Fruit fly (Drosophila melanogaster) whole organism, adult: ENCODE measurements around the gene bor.

ENCODE experiments used
- CG11617 ChIP-seq: fragments of 200-800 bp; sonication (Bioruptor generic); optimal IDR thresholded peaks from 2 replicates; lab custom pipeline; 2017; ENCODE audit warnings: mild to moderate bottlenecking, missing biosample characterization, missing genetic modification reagents, missing genetic modification characterization
- CG12768 ChIP-seq: fragments of 200-800 bp; sonication (Bioruptor generic); optimal IDR thresholded peaks from 2 replicates; lab custom pipeline; 2017; ENCODE audit warnings: missing biosample characterization, missing genetic modification characterization, mild to moderate bottlenecking, moderate library complexity, missing genetic modification reagents
- CG14711 ChIP-seq: fragments of 200-800 bp; sonication (Bioruptor generic); optimal IDR thresholded peaks from 2 replicates; lab custom pipeline; 2018; ENCODE audit warnings: missing biosample characterization, mild to moderate bottlenecking, missing genetic modification characterization, moderate library complexity
- CG1620 ChIP-seq: fragments of 200-800 bp; sonication (Bioruptor generic); optimal IDR thresholded peaks from 2 replicates; lab custom pipeline; 2016; ENCODE audit warnings: missing biosample characterization, missing genetic modification characterization
- CG33017 ChIP-seq: fragments of 200-800 bp; sonication (Bioruptor generic); optimal IDR thresholded peaks from 2 replicates; lab custom pipeline; 2018; ENCODE audit warnings: missing biosample characterization, mild to moderate bottlenecking, missing genetic modification characterization, moderate library complexity
- CG5204 ChIP-seq: fragments of 200-800 bp; sonication (Bioruptor generic); optimal IDR thresholded peaks from 2 replicates; lab custom pipeline; 2016; ENCODE audit warnings: missing biosample characterization, missing genetic modification characterization
- CG7045 ChIP-seq: fragments of 200-800 bp; sonication (Bioruptor generic); optimal IDR thresholded peaks from 2 replicates; lab custom pipeline; 2017; ENCODE audit warnings: missing biosample characterization, mild to moderate bottlenecking, missing genetic modification characterization
- CG7101 ChIP-seq: fragments of 200-800 bp; sonication (Bioruptor generic); optimal IDR thresholded peaks from 2 replicates; lab custom pipeline; 2018; ENCODE audit warnings: missing biosample characterization, mild to moderate bottlenecking, missing genetic modification characterization, moderate library complexity
- Clk ChIP-seq: fragments of 200-800 bp; sonication (Bioruptor generic); optimal IDR thresholded peaks from 2 replicates; lab custom pipeline; 2017; ENCODE audit warnings: missing biosample characterization, missing genetic modification characterization
- Crg-1 ChIP-seq: fragments of 200-800 bp; sonication (Bioruptor generic); optimal IDR thresholded peaks from 2 replicates; lab custom pipeline; 2016; ENCODE audit warnings: missing biosample characterization, missing genetic modification characterization
- Hr96 ChIP-seq: fragments of 200-800 bp; sonication (Bioruptor generic); optimal IDR thresholded peaks from 2 replicates; lab custom pipeline; 2016; ENCODE audit warnings: missing biosample characterization, missing genetic modification characterization
- Mnt ChIP-seq: fragments of 200-800 bp; sonication (Bioruptor generic); optimal IDR thresholded peaks from 2 replicates; lab custom pipeline; 2016; ENCODE audit warnings: missing biosample characterization, mild to moderate bottlenecking, missing genetic modification characterization
- bab1 ChIP-seq: fragments of 200-800 bp; sonication (Bioruptor generic); optimal IDR thresholded peaks from 3 replicates; lab custom pipeline; 2019; ENCODE audit warnings: missing biosample characterization, mild to moderate bottlenecking, missing genetic modification characterization, moderate library complexity
- cic ChIP-seq: fragments of 200-800 bp; sonication (Bioruptor generic); optimal IDR thresholded peaks from 2 replicates; lab custom pipeline; 2017; ENCODE audit warnings: missing biosample characterization, mild to moderate bottlenecking, missing genetic modification characterization, moderate library complexity
- cnc ChIP-seq, 2 experiments: fragments of >200 bp; optimal IDR thresholded peaks; 2 replicates each; lab custom pipeline; 2017
- kay ChIP-seq: fragments of 200-800 bp; sonication (Bioruptor generic); peaks from one replicate; lab custom pipeline; 2016; ENCODE audit warnings: missing biosample characterization, missing genetic modification characterization, borderline replicate concordance
- ovo ChIP-seq: fragments of 200-800 bp; sonication (Bioruptor generic); optimal IDR thresholded peaks from 2 replicates; lab custom pipeline; 2016; ENCODE audit warnings: missing biosample characterization, missing genetic modification characterization
- pad ChIP-seq: fragments of 200-800 bp; sonication (Bioruptor generic); optimal IDR thresholded peaks from 3 replicates; lab custom pipeline; 2017; ENCODE audit warnings: missing biosample characterization, missing genetic modification characterization, mild to moderate bottlenecking, moderate library complexity, missing genetic modification reagents
- tj ChIP-seq: fragments of 200-800 bp; sonication (Bioruptor generic); optimal IDR thresholded peaks from 3 replicates; lab custom pipeline; 2017; ENCODE audit warnings: missing biosample characterization, mild to moderate bottlenecking, missing genetic modification characterization, moderate library complexity
- toe ChIP-seq: fragments of 200-800 bp; sonication (Bioruptor generic); optimal IDR thresholded peaks from 2 replicates; lab custom pipeline; 2016; ENCODE audit warnings: missing biosample characterization, missing genetic modification characterization

The bor gene

DNA sequence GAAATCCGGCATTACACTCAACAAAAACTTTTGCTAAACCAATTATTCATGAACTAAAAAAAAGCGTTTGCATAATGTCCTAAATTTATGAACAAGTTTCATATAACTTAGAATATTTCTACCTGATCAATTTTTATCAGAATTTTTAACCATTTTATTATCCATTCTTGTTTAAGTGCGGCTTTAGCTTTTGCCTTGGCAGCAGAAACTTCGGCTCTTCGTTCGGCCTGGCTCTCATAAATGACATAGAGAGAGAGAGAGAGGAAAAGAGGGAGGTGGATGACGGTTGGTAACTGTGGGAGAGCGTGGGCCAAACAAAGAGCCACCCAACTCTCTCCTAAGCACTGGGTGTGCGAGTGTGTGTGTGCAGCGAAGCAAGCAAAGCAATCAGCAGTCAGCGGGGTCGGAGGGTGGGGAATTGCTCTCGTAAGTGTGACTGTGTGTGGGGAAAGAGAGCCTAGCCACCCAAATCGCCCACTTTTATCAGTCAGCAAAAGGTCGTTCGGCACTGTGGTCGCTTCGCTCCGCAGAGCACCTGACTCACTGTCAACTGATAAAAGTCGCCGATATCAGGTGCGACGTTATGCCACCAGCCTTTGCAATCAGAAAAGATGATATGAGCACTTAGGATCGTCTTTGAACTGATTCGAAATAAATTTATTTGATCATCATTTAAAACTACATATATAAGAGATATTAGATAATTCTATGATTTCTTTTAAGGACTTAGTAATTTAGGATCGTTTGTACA is 39.3 kb downstream of the bor start:
- TF ChIP-seq CG11617 (GFP tag; lab: Kevin White, UChicago) (peak; percentile 92), Crg-1 (peak; percentile 73), bab1 (peak; percentile 91), cnc (optimal IDR thresholded peaks at IDR 0.05; lab: Kevin White, UChicago) (no peak), CG5204 (peak; percentile 91), CG33017 (peak; percentile 94), CG14711 (tag; lab: Kevin White, UChicago) (peak; percentile 89), pad (GFP tag; lab: Kevin White, UChicago) (peak; percentile 72), kay (GFP tag; lab: Kevin White, UChicago) (peak; percentile 91), tj (GFP tag; lab: Kevin White, UChicago) (peak; percentile 99), CG7045 (GFP tag; lab: Kevin White, UChicago) (peak; percentile 95), CG7101 (tag; lab: Kevin White, UChicago) (peak; percentile 95), ovo (GFP tag; lab: Kevin White, UChicago) (peak; percentile 33), CG12768 (GFP tag; lab: Kevin White, UChicago) (peak; percentile 89), cic (GFP tag; lab: Kevin White, UChicago) (peak; percentile 85), toe (peak; percentile 57), Clk (peak; percentile 83), Mnt (GFP tag; lab: Kevin White, UChicago) (peak; percentile 61), CG1620 (GFP tag; lab: Kevin White, UChicago) (peak; percentile 37), Hr96 (GFP tag; lab: Kevin White, UChicago) (peak; percentile 90)

DNA sequence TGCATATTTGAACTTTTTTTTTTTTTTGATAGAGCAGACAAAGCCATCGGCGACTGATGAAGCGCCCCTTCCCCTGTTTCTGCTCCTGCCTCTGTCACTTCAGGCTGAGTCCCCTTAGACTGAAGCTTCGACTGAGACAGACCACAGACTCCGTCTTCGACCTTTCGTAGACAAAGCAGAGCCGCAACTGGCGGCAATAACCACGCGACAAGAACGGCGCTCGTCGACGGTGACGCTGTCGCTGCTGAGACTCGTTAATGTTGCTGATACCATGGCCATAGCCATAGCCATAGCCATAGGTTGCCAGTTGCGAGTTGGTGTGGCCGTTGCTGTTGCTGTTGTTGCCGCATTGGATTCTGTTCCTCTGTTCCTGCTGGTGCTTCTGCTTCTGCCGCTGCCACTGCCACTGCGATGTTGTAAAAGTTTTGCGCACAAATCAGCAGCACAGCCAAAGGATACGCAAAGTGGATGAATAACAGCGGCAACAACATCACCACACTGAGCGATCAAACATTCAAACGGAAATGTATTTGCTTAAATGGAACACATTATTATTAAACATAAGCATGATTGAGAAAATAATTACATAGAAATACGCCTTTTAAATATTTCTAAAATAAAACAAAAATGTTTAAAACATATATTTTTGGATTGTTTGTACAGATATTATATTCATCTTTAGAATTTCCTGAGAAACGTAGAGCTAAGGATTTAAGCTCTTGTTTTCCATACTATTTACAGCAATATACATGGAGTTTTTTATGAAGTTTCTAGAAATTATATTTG is 40.5 kb downstream of the bor start:
- TF ChIP-seq bab1 (no peak), ovo (GFP tag; lab: Kevin White, UChicago) (no peak), CG7101 (tag; lab: Kevin White, UChicago) (no peak), pad (GFP tag; lab: Kevin White, UChicago) (no peak), toe (no peak), CG33017 (no peak), tj (GFP tag; lab: Kevin White, UChicago) (no peak), Hr96 (GFP tag; lab: Kevin White, UChicago) (no peak), CG5204 (no peak), CG11617 (GFP tag; lab: Kevin White, UChicago) (no peak), cic (GFP tag; lab: Kevin White, UChicago) (no peak), Crg-1 (no peak), CG12768 (GFP tag; lab: Kevin White, UChicago) (no peak), CG14711 (tag; lab: Kevin White, UChicago) (no peak), CG7045 (GFP tag; lab: Kevin White, UChicago) (no peak), Mnt (GFP tag; lab: Kevin White, UChicago) (no peak), cnc (optimal IDR thresholded peaks at IDR 0.05; lab: Kevin White, UChicago) (no peak), Clk (no peak), CG1620 (GFP tag; lab: Kevin White, UChicago) (no peak), kay (GFP tag; lab: Kevin White, UChicago) (no peak)

DNA sequence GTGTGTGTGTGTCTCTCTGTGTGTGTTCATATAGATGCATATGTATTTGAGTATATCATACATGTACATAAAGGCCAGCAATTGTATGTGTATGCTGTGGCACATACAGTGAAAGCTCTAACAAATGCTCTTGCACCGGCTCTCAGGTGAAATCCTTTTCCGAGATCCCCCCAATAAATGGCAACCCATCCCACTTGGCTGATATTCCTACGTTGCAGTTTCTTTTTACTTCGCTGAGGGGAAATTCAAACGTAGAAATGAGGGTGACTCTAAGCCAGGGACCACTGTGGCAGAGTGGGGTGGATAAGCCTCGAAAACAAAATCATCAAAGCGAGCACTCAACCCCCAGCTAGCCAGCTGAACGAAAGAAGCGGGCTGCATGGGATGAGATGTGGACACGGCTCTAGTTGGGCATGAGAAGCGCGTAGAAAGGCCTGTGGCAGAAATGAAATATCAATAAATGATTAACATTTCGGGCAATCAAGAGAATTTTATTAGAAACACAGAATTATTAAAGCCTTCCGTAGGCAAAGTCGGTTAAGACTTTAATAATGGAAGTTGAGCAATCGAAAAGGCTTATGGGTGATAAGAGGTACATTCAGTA is 41.5 kb downstream of the bor start:
- TF ChIP-seq CG14711 (tag; lab: Kevin White, UChicago) = peak; percentile 88
- TF ChIP-seq Hr96 (GFP tag; lab: Kevin White, UChicago) = peak; percentile 92
- peak; percentile 90 for TF ChIP-seq CG7101 (tag; lab: Kevin White, UChicago)
- peak; percentile 73 for TF ChIP-seq pad (GFP tag; lab: Kevin White, UChicago)
- TF ChIP-seq Clk = peak; percentile 96
- TF ChIP-seq tj (GFP tag; lab: Kevin White, UChicago) = peak; percentile 44
- peak; percentile 78 for TF ChIP-seq cic (GFP tag; lab: Kevin White, UChicago)
- TF ChIP-seq CG1620 (GFP tag; lab: Kevin White, UChicago) = peak; percentile 65
- TF ChIP-seq CG11617 (GFP tag; lab: Kevin White, UChicago) = no peak
- peak; percentile 82 for TF ChIP-seq Mnt (GFP tag; lab: Kevin White, UChicago)
- TF ChIP-seq CG7045 (GFP tag; lab: Kevin White, UChicago) = peak; percentile 94
- TF ChIP-seq toe = peak; percentile 95
- peak; percentile 94 for TF ChIP-seq CG5204
- TF ChIP-seq kay (GFP tag; lab: Kevin White, UChicago) = peak; percentile 95
- peak; percentile 38 for TF ChIP-seq bab1
- peak; percentile 98 for TF ChIP-seq CG12768 (GFP tag; lab: Kevin White, UChicago)
- no peak for TF ChIP-seq cnc (optimal IDR thresholded peaks at IDR 0.05; lab: Kevin White, UChicago)
- TF ChIP-seq Crg-1 = peak; percentile 74
- no peak for TF ChIP-seq ovo (GFP tag; lab: Kevin White, UChicago)
- peak; percentile 96 for TF ChIP-seq CG33017

DNA sequence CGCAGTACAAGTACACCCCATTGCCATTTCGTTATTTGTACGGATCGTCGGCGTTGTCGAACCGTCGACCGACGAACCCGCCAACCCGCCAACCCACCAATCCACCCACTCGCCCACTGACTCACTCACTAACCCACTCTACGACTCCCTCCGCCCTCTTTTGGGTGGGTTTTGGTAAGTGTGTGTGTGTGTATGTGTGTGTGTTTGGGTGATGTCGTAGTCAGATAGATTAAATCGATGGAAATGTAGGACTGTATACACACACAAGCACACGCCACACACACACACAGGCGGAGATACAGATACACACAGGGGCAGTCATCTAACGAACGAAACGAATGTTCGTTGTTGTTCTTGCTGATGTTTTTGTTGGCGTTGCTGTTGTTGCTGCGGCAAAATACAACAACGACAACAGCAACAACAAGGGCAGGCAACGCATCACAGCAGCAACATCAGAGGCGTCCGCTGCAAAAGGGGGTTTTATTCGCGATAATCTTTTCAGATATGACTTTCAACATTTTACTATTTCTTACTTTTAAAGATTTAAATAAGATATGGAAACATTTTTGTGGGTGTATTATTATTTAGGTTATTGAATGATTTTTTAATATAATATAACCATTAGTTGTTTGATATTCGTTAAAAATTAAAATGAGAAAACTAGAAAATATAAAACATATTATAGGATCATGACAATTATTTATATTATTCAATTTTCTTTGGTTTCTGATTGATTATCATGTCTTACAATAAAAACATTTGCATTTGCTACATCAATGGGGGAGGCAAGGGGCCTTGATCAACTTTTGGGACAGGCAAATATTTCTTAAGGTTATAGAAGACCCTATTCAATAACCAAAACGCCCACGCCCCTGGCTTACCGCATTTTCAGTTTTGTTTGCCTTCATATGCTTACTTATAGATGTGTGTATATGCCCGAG is 42.3 kb downstream of the bor start:
- TF ChIP-seq CG14711 (tag; lab: Kevin White, UChicago) (peak; percentile 37), CG1620 (GFP tag; lab: Kevin White, UChicago) (no peak), ovo (GFP tag; lab: Kevin White, UChicago) (no peak), CG7101 (tag; lab: Kevin White, UChicago) (peak; percentile 70), CG33017 (peak; percentile 75), CG12768 (GFP tag; lab: Kevin White, UChicago) (peak; percentile 51), CG5204 (peak; percentile 37), tj (GFP tag; lab: Kevin White, UChicago) (peak; percentile 66), kay (GFP tag; lab: Kevin White, UChicago) (no peak), Clk (no peak), Hr96 (GFP tag; lab: Kevin White, UChicago) (no peak), CG7045 (GFP tag; lab: Kevin White, UChicago) (peak; percentile 88), Mnt (GFP tag; lab: Kevin White, UChicago) (no peak), bab1 (no peak), cnc (optimal IDR thresholded peaks at IDR 0.05; lab: Kevin White, UChicago) (no peak), CG11617 (GFP tag; lab: Kevin White, UChicago) (peak; percentile 87), pad (GFP tag; lab: Kevin White, UChicago) (peak; percentile 62), cic (GFP tag; lab: Kevin White, UChicago) (no peak), Crg-1 (no peak), toe (peak; percentile 17)
